Fruit fly (Drosophila melanogaster): ENCODE measurements around the gene dgt1.

dgt1 gene

DNA sequence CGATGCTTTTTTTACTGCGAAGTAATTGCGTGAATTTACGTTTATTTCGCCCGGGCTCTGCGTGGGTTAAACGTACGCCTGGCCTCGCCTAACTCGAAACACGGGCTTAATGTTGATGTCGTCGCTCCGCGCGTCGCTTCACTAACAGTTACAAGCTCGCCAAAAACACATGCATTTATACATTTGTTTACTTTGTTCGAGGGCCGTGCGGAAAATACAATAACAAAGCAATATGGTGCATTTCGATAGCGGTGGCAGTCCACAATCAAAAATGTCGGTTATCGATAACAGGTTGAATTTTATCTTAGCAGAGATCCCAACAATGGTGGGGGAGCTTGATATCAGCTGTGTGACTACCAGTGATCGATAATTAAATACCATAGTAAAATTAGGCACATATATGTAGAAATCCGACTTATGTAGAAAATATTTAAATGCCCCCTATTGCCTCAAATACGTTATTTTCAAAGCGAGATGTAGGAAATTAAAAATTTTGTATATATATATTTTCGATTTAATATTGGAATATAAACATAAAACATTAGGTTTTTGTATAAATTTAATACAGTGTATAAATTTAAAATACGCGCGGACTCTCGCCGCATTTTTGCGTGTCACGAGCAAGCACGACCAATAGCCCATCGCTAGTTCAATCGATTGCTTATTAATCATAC lies 11.5 kb upstream of the dgt1 start, which contains the start of gene Zip99C:
Gene Zip99C (minus strand): TSS at position 220 of the 674 bp plus-strand sequence.
- TF ChIP-seq h (optimal IDR thresholded peaks at IDR 0.05): no peak
- TF ChIP-seq psq (optimal IDR thresholded peaks at IDR 0.05): no peak
- no peak for TF ChIP-seq ttk (optimal IDR thresholded peaks at IDR 0.05)
- no peak for TF ChIP-seq Sin3A (optimal IDR thresholded peaks at IDR 0.05)
- TF ChIP-seq Myc (optimal IDR thresholded peaks at IDR 0.05): no peak
- TF ChIP-seq insv (optimal IDR thresholded peaks at IDR 0.05): no peak

- TF ChIP-seq insv (optimal IDR thresholded peaks at IDR 0.05): no peak
- no peak for TF ChIP-seq h (optimal IDR thresholded peaks at IDR 0.05)
- no peak for TF ChIP-seq Sin3A (optimal IDR thresholded peaks at IDR 0.05)
- no peak for TF ChIP-seq Myc (optimal IDR thresholded peaks at IDR 0.05)
Observed at dm6 chr3R:29867895-29868294, 10.6 kb upstream of the dgt1 start.

DNA sequence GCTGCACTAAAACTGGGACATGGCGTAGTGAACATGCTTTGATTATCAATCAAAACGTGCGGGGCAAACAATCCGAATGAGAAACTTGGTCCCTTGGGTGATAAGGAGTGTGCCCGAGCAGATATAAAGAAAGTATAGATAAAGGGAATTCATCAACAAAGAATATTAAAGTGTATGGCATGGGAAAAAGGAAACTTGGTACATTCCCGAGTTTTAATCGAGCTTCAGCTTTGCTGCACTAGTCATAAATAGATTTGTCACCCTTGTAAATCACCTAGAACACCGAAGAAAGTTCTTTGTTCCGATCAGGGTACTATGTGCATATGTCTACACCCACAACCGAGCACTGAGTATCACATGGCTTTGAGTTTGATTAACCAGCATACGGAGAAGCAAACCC lies 10.2 kb upstream of the dgt1 start:
- TF ChIP-seq Myc (optimal IDR thresholded peaks at IDR 0.05): no peak
- no peak for TF ChIP-seq psq (optimal IDR thresholded peaks at IDR 0.05)
- TF ChIP-seq h (optimal IDR thresholded peaks at IDR 0.05): no peak
- TF ChIP-seq ttk (optimal IDR thresholded peaks at IDR 0.05): no peak
- TF ChIP-seq insv (optimal IDR thresholded peaks at IDR 0.05): no peak
- TF ChIP-seq Sin3A (optimal IDR thresholded peaks at IDR 0.05): no peak

DNA sequence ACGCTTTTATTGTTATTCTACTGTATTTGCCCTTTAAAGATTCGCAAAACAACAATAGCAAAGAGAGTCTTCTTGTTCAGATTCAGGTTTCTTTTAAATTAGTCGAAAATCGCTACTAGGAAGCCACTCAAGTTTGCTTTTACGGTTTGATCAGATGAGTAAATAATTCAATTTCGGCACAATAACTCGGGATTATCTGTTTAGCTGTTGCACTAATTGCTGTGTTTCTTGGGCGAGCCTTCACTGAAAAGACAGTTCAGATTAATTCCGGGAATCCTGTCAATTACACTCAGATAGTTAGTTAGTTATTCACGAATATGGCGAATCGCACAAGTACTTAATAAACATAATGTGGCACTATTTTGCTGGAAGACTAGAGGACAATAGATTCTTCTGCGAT lies 9.4 kb upstream of the dgt1 start:
- TF ChIP-seq ttk (optimal IDR thresholded peaks at IDR 0.05) (no peak), Myc (optimal IDR thresholded peaks at IDR 0.05) (no peak), Sin3A (optimal IDR thresholded peaks at IDR 0.05) (no peak), psq (optimal IDR thresholded peaks at IDR 0.05) (no peak), insv (optimal IDR thresholded peaks at IDR 0.05) (no peak)

DNA sequence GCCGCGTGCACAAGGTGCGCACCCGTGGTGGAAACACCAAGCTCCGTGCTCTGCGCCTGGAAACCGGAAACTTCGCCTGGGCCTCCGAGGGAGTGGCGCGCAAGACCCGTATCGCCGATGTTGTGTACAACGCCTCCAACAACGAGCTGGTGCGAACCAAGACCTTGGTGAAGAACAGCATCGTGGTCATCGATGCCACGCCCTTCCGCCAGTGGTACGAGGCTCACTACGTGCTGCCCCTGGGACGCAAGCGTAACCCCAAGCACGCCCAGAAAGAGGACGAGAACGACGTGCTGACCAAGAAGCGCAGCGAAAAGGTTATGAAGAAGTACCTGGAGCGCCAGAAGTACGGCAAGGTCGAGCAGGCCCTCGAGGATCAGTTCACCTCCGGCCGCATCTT lies 5.5 kb upstream of the dgt1 start:
- no peak for TF ChIP-seq Sin3A (optimal IDR thresholded peaks at IDR 0.05)
- peak; percentile 80 for TF ChIP-seq ttk (optimal IDR thresholded peaks at IDR 0.05)

DNA sequence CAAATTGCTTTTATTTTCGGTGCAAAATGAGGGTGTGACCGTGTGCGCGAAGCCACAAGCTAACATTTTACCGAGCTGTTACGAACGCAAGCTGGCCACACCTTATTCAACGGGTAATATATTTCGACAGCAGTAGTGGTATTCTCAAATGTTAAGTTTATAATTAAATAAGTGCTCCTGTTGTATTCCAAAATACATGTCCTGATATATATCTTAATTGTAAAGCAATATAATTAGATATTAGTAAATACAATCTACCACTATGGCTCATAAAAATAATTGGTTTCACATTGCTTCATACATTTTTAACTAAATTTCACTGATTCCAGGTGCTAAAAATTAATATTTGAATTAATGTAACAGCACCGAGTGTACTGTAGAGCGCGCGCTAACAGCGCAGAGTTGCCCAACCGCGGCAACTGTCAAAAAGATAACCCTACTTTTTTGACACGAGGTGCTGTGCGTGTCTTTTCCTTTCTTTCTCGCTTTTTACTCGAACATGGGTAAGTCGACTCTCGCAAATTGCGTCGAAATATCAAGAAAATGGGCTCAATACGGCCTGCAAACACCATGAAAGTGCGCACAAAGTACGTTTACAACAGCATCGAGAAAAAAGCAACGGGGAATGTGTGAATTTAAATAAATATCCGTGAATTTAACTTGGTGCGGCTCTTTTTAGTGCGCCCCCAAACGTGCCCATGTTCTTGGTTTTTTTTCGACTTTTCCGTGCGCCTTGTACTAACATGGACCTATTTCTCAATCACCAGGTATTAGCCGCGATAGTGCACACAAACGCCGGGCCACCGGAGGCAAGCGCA lies 4.3 kb upstream of the dgt1 start, which contains the start of the genes CG15514 and RpS8:
Gene CG15514 (minus strand): TSS at position 63 of the 818 bp plus-strand sequence.
Gene RpS8 (plus strand): TSS at position 151 of the 818 bp plus-strand sequence.
- no peak for TF ChIP-seq insv (optimal IDR thresholded peaks at IDR 0.05)
- no peak for TF ChIP-seq Sin3A (optimal IDR thresholded peaks at IDR 0.05)

- TF ChIP-seq Sin3A (optimal IDR thresholded peaks at IDR 0.05): no peak
Observed at dm6 chr3R:29859763-29860162, 2.5 kb upstream of the dgt1 start.

dm6 chr3R:29858806-29859205 lies 1.5 kb upstream of the dgt1 start, which contains the start of gene CG7824:
Gene CG7824 (minus strand): TSS chr3R:29858936.
- TF ChIP-seq h (optimal IDR thresholded peaks at IDR 0.05) (no peak), Sin3A (optimal IDR thresholded peaks at IDR 0.05) (no peak), psq (optimal IDR thresholded peaks at IDR 0.05) (no peak), insv (optimal IDR thresholded peaks at IDR 0.05) (no peak), ttk (optimal IDR thresholded peaks at IDR 0.05) (no peak), Myc (optimal IDR thresholded peaks at IDR 0.05) (no peak)

- TF ChIP-seq psq (optimal IDR thresholded peaks at IDR 0.05) (no peak), Myc (optimal IDR thresholded peaks at IDR 0.05) (no peak), Sin3A (optimal IDR thresholded peaks at IDR 0.05) (no peak), h (optimal IDR thresholded peaks at IDR 0.05) (no peak), insv (optimal IDR thresholded peaks at IDR 0.05) (no peak), ttk (optimal IDR thresholded peaks at IDR 0.05) (no peak)
Observed at dm6 chr3R:29847126-29847525, 10.2 kb downstream of the dgt1 start.

DNA sequence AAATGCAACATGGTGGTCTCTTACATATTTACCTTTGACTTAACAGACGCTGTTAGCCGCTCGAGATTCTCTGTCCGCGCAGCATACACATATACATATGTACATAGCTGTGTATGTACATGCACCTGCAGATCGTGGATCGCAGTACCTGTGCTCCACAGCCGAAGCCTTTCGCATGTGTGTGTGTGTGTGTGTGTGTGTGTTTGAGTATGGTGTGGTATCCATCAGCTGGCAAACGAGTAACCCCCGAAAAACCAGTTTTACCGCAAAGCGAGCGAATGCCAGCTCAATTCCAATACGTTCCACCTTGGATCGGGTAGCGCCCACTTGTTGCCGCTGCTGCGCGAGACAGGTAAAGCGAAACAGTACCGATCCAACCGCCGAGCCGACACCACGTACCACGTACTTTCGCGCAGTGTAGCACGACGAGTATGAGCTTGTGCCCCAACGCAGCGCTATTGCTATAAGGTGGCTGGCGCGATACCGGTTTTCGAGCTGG lies 15.9 kb downstream of the dgt1 start, which contains the start of gene Cad99C:
Gene Cad99C (plus strand): TSS at position 365 of the 499 bp plus-strand sequence.
- TF ChIP-seq Myc (optimal IDR thresholded peaks at IDR 0.05): no peak
- no peak for TF ChIP-seq Sin3A (optimal IDR thresholded peaks at IDR 0.05)
- TF ChIP-seq insv (optimal IDR thresholded peaks at IDR 0.05): no peak
- TF ChIP-seq ttk (optimal IDR thresholded peaks at IDR 0.05): no peak
- TF ChIP-seq h (optimal IDR thresholded peaks at IDR 0.05): no peak
- no peak for TF ChIP-seq psq (optimal IDR thresholded peaks at IDR 0.05)

dm6 chr3R:29839707-29840311 lies 17.5 kb downstream of the dgt1 start:
- no peak for TF ChIP-seq Sin3A (optimal IDR thresholded peaks at IDR 0.05)
- no peak for TF ChIP-seq Myc (optimal IDR thresholded peaks at IDR 0.05)
- no peak for TF ChIP-seq psq (optimal IDR thresholded peaks at IDR 0.05)
- no peak for TF ChIP-seq ttk (optimal IDR thresholded peaks at IDR 0.05)
- no peak for TF ChIP-seq insv (optimal IDR thresholded peaks at IDR 0.05)
- TF ChIP-seq h (optimal IDR thresholded peaks at IDR 0.05): no peak

DNA sequence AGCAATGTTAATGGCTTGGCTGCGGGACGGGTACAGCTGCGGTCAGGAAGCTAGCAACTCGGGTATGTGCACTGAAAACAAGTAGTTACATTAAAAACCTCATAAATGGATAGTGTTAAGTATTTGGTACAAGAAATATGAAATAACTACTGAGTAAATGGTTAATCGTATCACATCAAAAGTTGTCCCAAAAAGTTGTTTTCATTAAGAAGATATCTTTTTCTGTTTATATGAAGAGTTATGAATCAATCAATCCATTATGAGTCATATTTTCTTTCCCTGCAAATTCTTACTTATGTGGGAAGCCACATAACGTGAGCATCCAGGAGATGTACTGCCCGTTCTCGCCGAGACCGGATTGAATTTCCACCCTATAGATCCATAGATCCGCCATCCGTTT lies 18.5 kb downstream of the dgt1 start:
- TF ChIP-seq psq (optimal IDR thresholded peaks at IDR 0.05) (no peak), Sin3A (optimal IDR thresholded peaks at IDR 0.05) (no peak), ttk (optimal IDR thresholded peaks at IDR 0.05) (no peak), insv (optimal IDR thresholded peaks at IDR 0.05) (no peak)

Data from Kc167 (cell line).